Worm (Caenorhabditis elegans): ENCODE results near the gene fipr-9.

ce11 chrV:10265019-10265418 lies 43.6 kb downstream of the fipr-9 start:
- no peak for TF ChIP-seq cog-1 (tag; optimal IDR thresholded peaks at IDR 0.05)
- no peak for TF ChIP-seq ztf-29 (GFP tag; IDR thresholded peaks at IDR 0.05)
- TF ChIP-seq flt-1 (GFP tag; IDR thresholded peaks at IDR 0.05), result no peak

Data from whole organism, midembryonic.